Fruit fly (Drosophila melanogaster) whole organism, embryonic: ENCODE measurements around the gene cni.

Experiments used
- ATbp ChIP-seq: fragments of 200-800 bp; sonication (Bioruptor generic); optimal IDR thresholded peaks from 2 replicates; lab custom pipeline; 2017; ENCODE audit warnings: missing biosample characterization, mild to moderate bottlenecking, missing genetic modification characterization, missing genetic modification reagents
- Atf6 ChIP-seq: fragments of 200-800 bp; sonication (Bioruptor generic); IDR thresholded peaks from 2 replicates; pipeline ENCODE4 v1.3.6; 2022; ENCODE audit warnings: missing biosample characterization, missing genetic modification characterization
- CG10147 ChIP-seq: fragments of 200-800 bp; sonication (Bioruptor generic); optimal IDR thresholded peaks from 2 replicates; lab custom pipeline; 2019; ENCODE audit warnings: missing biosample characterization, mild to moderate bottlenecking, missing genetic modification characterization, moderate library complexity
- CG11456 ChIP-seq: fragments of 200-800 bp; sonication (Bioruptor generic); IDR thresholded peaks from 3 replicates; pipeline ENCODE4 v1.3.6; 2022; ENCODE audit warnings: missing biosample characterization, missing genetic modification characterization
- CG11560 ChIP-seq: fragments of 200-800 bp; sonication (Bioruptor generic); IDR thresholded peaks from 3 replicates; pipeline ENCODE4 v1.3.6; 2022; ENCODE audit warnings: missing biosample characterization, missing genetic modification characterization
- CG12942 ChIP-seq: fragments of 200-800 bp; sonication (Bioruptor generic); optimal IDR thresholded peaks from 3 replicates; lab custom pipeline; 2016; ENCODE audit warnings: missing biosample characterization, missing genetic modification characterization
- CG13424 ChIP-seq: fragments of 200-800 bp; sonication (Bioruptor generic); optimal IDR thresholded peaks from 2 replicates; lab custom pipeline; 2019; ENCODE audit warnings: missing biosample characterization, mild to moderate bottlenecking, missing genetic modification characterization, moderate library complexity
- CG13624 ChIP-seq: fragments of 200-800 bp; sonication (Bioruptor generic); optimal IDR thresholded peaks from 2 replicates; lab custom pipeline; 2016; ENCODE audit warnings: missing biosample characterization, missing genetic modification characterization
- CG13894 ChIP-seq: fragments of 200-800 bp; sonication (Bioruptor generic); optimal IDR thresholded peaks from 3 replicates; lab custom pipeline; 2018; ENCODE audit warnings: missing biosample characterization, mild to moderate bottlenecking, missing genetic modification characterization, moderate library complexity
- CG14441 ChIP-seq: fragments of 200-800 bp; sonication (Bioruptor generic); IDR thresholded peaks from 2 replicates; pipeline ENCODE4 v1.3.6; 2022; ENCODE audit warnings: missing biosample characterization, missing genetic modification characterization
- CG14710 ChIP-seq: fragments of 200-800 bp; sonication (Bioruptor generic); optimal IDR thresholded peaks from 3 replicates; lab custom pipeline; 2019; ENCODE audit warnings: missing biosample characterization, mild to moderate bottlenecking, missing genetic modification characterization, moderate library complexity
- CG1529 ChIP-seq: fragments of 200-800 bp; sonication (Bioruptor generic); optimal IDR thresholded peaks from 3 replicates; lab custom pipeline; 2018; ENCODE audit warnings: missing biosample characterization, missing genetic modification characterization
- CG17361 ChIP-seq: fragments of 200-800 bp; sonication (Bioruptor generic); IDR thresholded peaks from 3 replicates; pipeline ENCODE4 v1.3.6; 2022; ENCODE audit warnings: missing biosample characterization, missing genetic modification characterization
- CG17829 ChIP-seq: fragments of 200-800 bp; optimal IDR thresholded peaks from 2 replicates; lab custom pipeline; 2019; ENCODE audit warnings: missing biosample characterization, mild to moderate bottlenecking, missing genetic modification characterization, moderate library complexity
- CG18476 ChIP-seq: fragments of 200-800 bp; sonication (Bioruptor generic); optimal IDR thresholded peaks from 2 replicates; lab custom pipeline; 2016; ENCODE audit warnings: missing biosample characterization, mild to moderate bottlenecking, missing genetic modification characterization
- CG30431 ChIP-seq: fragments of 200-800 bp; sonication (Bioruptor generic); optimal IDR thresholded peaks from 2 replicates; lab custom pipeline; 2017; ENCODE audit warnings: missing biosample characterization, missing genetic modification characterization
- CG3838 ChIP-seq: fragments of 200-800 bp; sonication (Bioruptor generic); optimal IDR thresholded peaks from 3 replicates; lab custom pipeline; 2016; ENCODE audit warnings: missing biosample characterization, missing genetic modification characterization
- CG5953 ChIP-seq: fragments of 200-800 bp; sonication (Bioruptor generic); IDR thresholded peaks from 2 replicates; pipeline ENCODE4 v1.3.6; 2022; ENCODE audit warnings: missing biosample characterization, missing genetic modification characterization
- CG8359 ChIP-seq: fragments of 200-800 bp; sonication (Bioruptor generic); optimal IDR thresholded peaks from 2 replicates; lab custom pipeline; 2017; ENCODE audit warnings: missing biosample characterization, mild to moderate bottlenecking, missing genetic modification characterization, borderline replicate concordance
- CG9609 ChIP-seq: fragments of 200-800 bp; sonication (Bioruptor generic); optimal IDR thresholded peaks from 3 replicates; lab custom pipeline; 2016; ENCODE audit warnings: missing biosample characterization, missing genetic modification characterization
- Dip3 ChIP-seq: fragments of 200-800 bp; sonication (Bioruptor generic); optimal IDR thresholded peaks from 3 replicates; lab custom pipeline; 2016; ENCODE audit warnings: missing biosample characterization, missing genetic modification characterization
- Dp ChIP-seq: fragments of 200-800 bp; sonication (Bioruptor generic); optimal IDR thresholded peaks from 2 replicates; lab custom pipeline; 2018; ENCODE audit warnings: missing biosample characterization, mild to moderate bottlenecking, missing genetic modification characterization, moderate library complexity
- H2.0 ChIP-seq: fragments of 200-800 bp; sonication (Bioruptor generic); IDR thresholded peaks from 2 replicates; pipeline ENCODE4 v1.3.6; 2022; ENCODE audit warnings: missing biosample characterization, missing genetic modification characterization
- MESR4 ChIP-seq: fragments of 200-800 bp; sonication (Bioruptor generic); optimal IDR thresholded peaks from 2 replicates; lab custom pipeline; 2018; ENCODE audit warnings: missing biosample characterization, mild to moderate bottlenecking, missing genetic modification characterization, moderate library complexity
- Mad ChIP-seq: fragments of 200-800 bp; sonication (Bioruptor generic); optimal IDR thresholded peaks from 2 replicates; lab custom pipeline; 2016; ENCODE audit warnings: missing biosample characterization, missing genetic modification characterization
- Trl ChIP-seq, 3 experiments: fragments of >200 bp in 2 of 3; fragments of 200-800 bp in 1 of 3; sonication (Bioruptor generic) in 1 of 3; optimal IDR thresholded peaks; 2 replicates in 1 of 3; 3 replicates in 2 of 3; lab custom pipeline; 2016 to 2017; ENCODE audit warnings: missing biosample characterization in 1 of 3, missing genetic modification characterization in 1 of 3
- ash1 ChIP-seq: fragments of 200-800 bp; sonication (Bioruptor generic); optimal IDR thresholded peaks from 2 replicates; lab custom pipeline; 2018; ENCODE audit warnings: missing biosample characterization, mild to moderate bottlenecking, missing genetic modification characterization
- ato ChIP-seq: fragments of 200-800 bp; sonication (Bioruptor generic); IDR thresholded peaks from 2 replicates; pipeline ENCODE4 v1.3.6; 2022; ENCODE audit warnings: missing biosample characterization, missing genetic modification characterization; ENCODE audit not compliant: partially characterized antibody
- br ChIP-seq: fragments of >200 bp; optimal IDR thresholded peaks from 2 replicates; lab custom pipeline; 2017
- en ChIP-seq: fragments of 200-800 bp; sonication (Bioruptor generic); optimal IDR thresholded peaks from 2 replicates; lab custom pipeline; 2016; ENCODE audit warnings: missing biosample characterization, missing genetic modification characterization
- eyg ChIP-seq: fragments of 200-800 bp; sonication (Bioruptor generic); optimal IDR thresholded peaks from 3 replicates; lab custom pipeline; 2016; ENCODE audit warnings: missing biosample characterization, missing genetic modification characterization
- gce ChIP-seq: fragments of 200-800 bp; sonication (Bioruptor generic); IDR thresholded peaks from 3 replicates; pipeline ENCODE4 v1.3.6; 2022; ENCODE audit warnings: missing biosample characterization, missing genetic modification characterization
- gsb-n ChIP-seq: fragments of 200-800 bp; sonication (Bioruptor generic); optimal IDR thresholded peaks from 3 replicates; lab custom pipeline; 2018; ENCODE audit warnings: missing biosample characterization, mild to moderate bottlenecking, missing genetic modification characterization
- hth ChIP-seq: fragments of >200 bp; optimal IDR thresholded peaks from 2 replicates; lab custom pipeline; 2017; ENCODE audit warnings: inconsistent platforms
- kah ChIP-seq: fragments of 200-800 bp; sonication (Bioruptor generic); optimal IDR thresholded peaks from 2 replicates; lab custom pipeline; 2018; ENCODE audit warnings: missing biosample characterization, mild to moderate bottlenecking, missing genetic modification characterization
- kni ChIP-seq: fragments of 200-800 bp; sonication (Bioruptor generic); optimal IDR thresholded peaks from 3 replicates; lab custom pipeline; 2017; ENCODE audit warnings: mild to moderate bottlenecking, missing biosample characterization, missing genetic modification reagents, missing genetic modification characterization
- mld ChIP-seq: fragments of 200-800 bp; sonication (Bioruptor generic); IDR thresholded peaks from 3 replicates; pipeline ENCODE4 v1.3.6; 2022; ENCODE audit warnings: missing biosample characterization, missing genetic modification characterization; ENCODE audit not compliant: partially characterized antibody
- nerfin-1 ChIP-seq: fragments of 200-800 bp; sonication (Bioruptor generic); optimal IDR thresholded peaks from 3 replicates; lab custom pipeline; 2019; ENCODE audit warnings: missing biosample characterization, mild to moderate bottlenecking, missing genetic modification characterization, moderate library complexity
- otp ChIP-seq: fragments of 200-800 bp; sonication (Bioruptor generic); IDR thresholded peaks from 3 replicates; pipeline ENCODE4, ENCODE4 v1.3.6; 2022; ENCODE audit warnings: missing biosample characterization, missing genetic modification characterization
- phol ChIP-seq: fragments of 200-800 bp; sonication (Bioruptor generic); optimal IDR thresholded peaks from 3 replicates; lab custom pipeline; 2018; ENCODE audit warnings: missing biosample characterization, mild to moderate bottlenecking, missing genetic modification characterization, moderate library complexity
- ranshi ChIP-seq: fragments of 200-800 bp; sonication (Bioruptor generic); IDR thresholded peaks from 2 replicates; pipeline ENCODE4 v1.3.6; 2022; ENCODE audit warnings: missing biosample characterization, missing genetic modification characterization
- salm ChIP-seq: fragments of 200-800 bp; sonication (Bioruptor generic); optimal IDR thresholded peaks from 2 replicates; lab custom pipeline; 2018; ENCODE audit warnings: missing biosample characterization, mild to moderate bottlenecking, missing genetic modification characterization
- schlank ChIP-seq: fragments of 200-800 bp; sonication (Bioruptor generic); optimal IDR thresholded peaks from 2 replicates; lab custom pipeline; 2018; ENCODE audit warnings: missing biosample characterization, mild to moderate bottlenecking, missing genetic modification characterization
- sisA ChIP-seq: fragments of 200-800 bp; sonication (Bioruptor generic); IDR thresholded peaks from 2 replicates; pipeline ENCODE4 v1.3.6; 2022; ENCODE audit warnings: missing biosample characterization, missing genetic modification characterization
- tna ChIP-seq: fragments of 200-800 bp; sonication (Bioruptor generic); IDR thresholded peaks from 2 replicates; pipeline ENCODE4 v1.3.6; 2022; ENCODE audit warnings: missing biosample characterization, missing genetic modification characterization; ENCODE audit not compliant: partially characterized antibody
- trem ChIP-seq: fragments of 200-800 bp; optimal IDR thresholded peaks from 3 replicates; lab custom pipeline; 2019; ENCODE audit warnings: missing biosample characterization, mild to moderate bottlenecking, missing genetic modification characterization, moderate library complexity
- vnd ChIP-seq: fragments of 200-800 bp; sonication (Bioruptor generic); IDR thresholded peaks from 3 replicates; pipeline ENCODE4 v1.3.6; 2022; ENCODE audit warnings: missing biosample characterization, missing genetic modification characterization; ENCODE audit not compliant: partially characterized antibody
- wdn ChIP-seq: fragments of 200-800 bp; sonication (Bioruptor generic); IDR thresholded peaks from 2 replicates; pipeline ENCODE4 v1.3.6; 2022; ENCODE audit warnings: missing biosample characterization, missing genetic modification characterization

cni gene

DNA sequence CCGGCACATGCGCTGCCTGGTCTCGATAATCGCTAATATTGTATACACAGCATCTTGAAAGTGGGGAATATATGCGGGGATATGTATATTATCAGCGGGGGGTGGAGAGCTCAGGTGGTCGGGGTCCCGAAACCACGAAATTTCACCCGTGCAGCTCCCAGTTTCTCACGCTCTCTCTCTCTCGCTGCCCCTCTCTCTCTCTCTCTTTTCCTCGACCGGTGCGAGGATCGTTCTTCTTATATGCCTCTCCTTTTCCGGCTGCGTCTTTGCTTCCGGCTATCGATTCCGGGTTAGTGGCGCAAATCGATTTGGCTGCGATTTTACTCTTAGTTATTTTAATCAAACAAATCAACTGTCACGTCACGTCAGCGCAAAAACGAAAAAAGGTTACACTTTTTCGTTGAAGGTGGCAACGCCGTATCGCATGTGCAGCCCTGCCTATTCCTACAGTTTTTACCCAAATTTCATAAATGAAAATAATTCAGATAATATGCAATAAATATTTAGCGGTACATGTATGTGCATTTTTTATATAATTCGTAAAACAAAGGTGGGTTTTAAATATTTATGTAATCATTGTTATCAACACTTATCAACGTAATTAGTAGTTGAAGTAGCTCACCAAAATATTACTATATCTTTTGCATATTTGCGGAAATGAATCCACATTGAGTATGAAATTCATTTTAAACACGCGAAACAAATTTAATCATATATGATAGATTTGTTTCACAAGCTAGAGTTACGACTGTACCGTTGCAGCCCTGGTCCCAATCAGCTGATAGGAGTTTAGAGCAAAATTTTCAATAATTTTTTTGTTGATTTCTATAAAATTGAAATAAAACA lies 10.8 kb downstream of the cni start, which contains the start of the genes heix and CG17328 (continued):
- peak; percentile 57 for TF ChIP-seq schlank (tag; lab: Kevin White, UChicago)
- peak; percentile 43; the same call in 1 of the 2 replicates for TF ChIP-seq CG5953 (GFP tag; lab: Robert Waterston, UW)
- peak; percentile 64 for TF ChIP-seq eyg (GFP tag; lab: Kevin White, UChicago)
- TF ChIP-seq CG9609, result peak; percentile 53
- peak; percentile 69 for TF ChIP-seq Mad (GFP tag; lab: Kevin White, UChicago)
- TF ChIP-seq H2.0 (GFP tag; lab: Robert Waterston, UW), result peak; percentile 68
- TF ChIP-seq Trl (optimal IDR thresholded peaks at IDR 0.05; lab: Kevin White, UChicago), result peak; percentile 88 to 89
- TF ChIP-seq Trl (GFP tag; optimal IDR thresholded peaks at IDR 0.05; lab: Kevin White, UChicago), result peak; percentile 48
- peak; percentile 88 for TF ChIP-seq CG17361 (GFP tag; lab: Robert Waterston, UW)
- TF ChIP-seq wdn (GFP tag; lab: Robert Waterston, UW), result 0 out of 2 replicates have a peak, but pooled peaks have one; percentile 73
- TF ChIP-seq nerfin-1, result peak; percentile 39
- TF ChIP-seq CG18476 (GFP tag; lab: Kevin White, UChicago), result peak; percentile 48
- peak; percentile 69 for TF ChIP-seq Dip3
- peak; percentile 100 for TF ChIP-seq CG1529 (GFP tag; lab: Kevin White, UChicago)
- TF ChIP-seq CG13624 (GFP tag; lab: Kevin White, UChicago), result peak; percentile 60
- peak; percentile 94 for TF ChIP-seq CG14710 (tag; lab: Kevin White, UChicago)
- TF ChIP-seq mld, result no peak
- TF ChIP-seq CG3838 (GFP tag; lab: Kevin White, UChicago), result no peak
- no peak for TF ChIP-seq ash1 (GFP tag; lab: Kevin White, UChicago)
- TF ChIP-seq CG14441 (GFP tag; lab: Robert Waterston, UW), result peak; percentile 79
- TF ChIP-seq CG12942 (GFP tag; lab: Kevin White, UChicago), result peak; percentile 57
- TF ChIP-seq kah (GFP tag; lab: Kevin White, UChicago), result peak; percentile 93
- TF ChIP-seq vnd (GFP tag; lab: Robert Waterston, UW), result no peak
- TF ChIP-seq otp (GFP tag; lab: Robert Waterston, UW), result no peak; the same call in 1 of the 3 replicates
- peak; percentile 32 for TF ChIP-seq CG13894 (tag; lab: Kevin White, UChicago)
- TF ChIP-seq CG17829 (tag; lab: Kevin White, UChicago), result peak; percentile 71
- TF ChIP-seq br (lab: Kevin White, UChicago), result no peak
- no peak; the same call in 2 of the 3 replicates for TF ChIP-seq CG11560
- TF ChIP-seq ato (GFP tag; lab: Robert Waterston, UW), result 0 out of 2 replicates have a peak, but pooled peaks have one; percentile 16
- TF ChIP-seq CG8359 (GFP tag; lab: Kevin White, UChicago), result no peak
- TF ChIP-seq tna (GFP tag; lab: Robert Waterston, UW), result no peak
- peak; percentile 21 for TF ChIP-seq Dp (GFP tag; lab: Kevin White, UChicago)
- TF ChIP-seq MESR4 (GFP tag; lab: Kevin White, UChicago), result peak; percentile 83
- TF ChIP-seq ranshi, result 0 out of 2 replicates have a peak, but pooled peaks have one; percentile 71
- TF ChIP-seq ATbp (GFP tag; lab: Kevin White, UChicago), result no peak
- no peak for TF ChIP-seq hth (lab: Kevin White, UChicago)
- TF ChIP-seq trem, result peak; percentile 66
- TF ChIP-seq kni (GFP tag; lab: Kevin White, UChicago), result no peak
- peak; percentile 19 for TF ChIP-seq CG30431
- peak; percentile 79 for TF ChIP-seq phol (tag; lab: Kevin White, UChicago)
- peak; percentile 81 for TF ChIP-seq CG13424 (tag; lab: Kevin White, UChicago)
- no peak for TF ChIP-seq en (GFP tag; lab: Kevin White, UChicago)
- TF ChIP-seq sisA (GFP tag; lab: Robert Waterston, UW), result peak; percentile 80
- no peak for TF ChIP-seq salm
- TF ChIP-seq gsb-n (tag; lab: Kevin White, UChicago), result peak; percentile 50
- no peak for TF ChIP-seq gce (GFP tag; lab: Robert Waterston, UW)
- TF ChIP-seq CG11456, result peak; percentile 65; the same call in 1 of the 3 replicates
- TF ChIP-seq Atf6 (GFP tag; lab: Robert Waterston, UW), result peak; percentile 43; the same call in 1 of the 2 replicates
- TF ChIP-seq CG10147 (GFP tag; lab: Kevin White, UChicago), result no peak
